Worm (Caenorhabditis elegans): ENCODE measurements around the gene C37E2.3.

The C37E2.3 gene

DNA sequence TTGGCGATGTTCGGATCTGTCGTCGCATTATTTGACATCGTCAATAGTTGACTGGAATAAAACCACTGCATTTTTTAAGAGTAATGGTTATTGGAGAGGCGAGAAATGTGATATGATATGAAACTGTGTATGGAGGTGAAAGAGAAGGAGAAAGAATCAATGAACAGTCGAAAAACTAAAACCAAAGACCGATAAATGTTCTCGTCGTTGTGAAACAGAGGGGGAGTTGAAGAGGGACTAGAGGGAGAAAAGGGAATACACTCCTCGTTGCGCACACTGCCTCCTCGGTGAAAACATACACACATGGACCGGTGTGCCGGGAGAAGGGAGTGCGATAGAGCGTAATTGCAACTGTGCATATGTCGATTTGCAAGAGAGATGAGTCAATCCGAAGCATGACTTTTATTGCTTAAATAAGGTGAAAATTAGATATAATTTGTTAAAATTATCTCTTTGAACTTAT is 10.7 kb upstream of the C37E2.3 start, which contains the start of gene sym-4 (continued):
- TF ChIP-seq C17E4.6 (GFP tag; IDR thresholded peaks at IDR 0.05), result no peak
- TF ChIP-seq aptf-2 (GFP tag; conservative IDR thresholded peaks at IDR 0.05), result no peak
- no peak for TF ChIP-seq F49E8.2 (tag; optimal IDR thresholded peaks at IDR 0.05; ENCODE audit: insufficient read depth)
- TF ChIP-seq B0019.2 (GFP tag; conservative IDR thresholded peaks at IDR 0.05), result no peak
- TF ChIP-seq snpc-1.3 (tag; optimal IDR thresholded peaks at IDR 0.05; ENCODE audit: insufficient read depth), result no peak
- TF ChIP-seq ZK185.1 (tag; optimal IDR thresholded peaks at IDR 0.05; ENCODE audit: poor library complexity, severe bottlenecking), result peak; percentile 67
- peak; percentile 86; the same call in 1 of the 2 replicates for TF ChIP-seq nfyb-1 (GFP tag; IDR thresholded peaks at IDR 0.05)
- TF ChIP-seq chd-7 (tag; optimal IDR thresholded peaks at IDR 0.05), result peak; percentile 77
- TF ChIP-seq cebp-2 (GFP tag; IDR thresholded peaks at IDR 0.05), result no peak
- no peak for TF ChIP-seq hlh-12 (tag; optimal IDR thresholded peaks at IDR 0.05)
- TF ChIP-seq ztf-28 (GFP tag; IDR thresholded peaks at IDR 0.05), result no peak
- no peak for TF ChIP-seq ceh-79 (tag; optimal IDR thresholded peaks at IDR 0.05)
- TF ChIP-seq hrde-1 (tag; optimal IDR thresholded peaks at IDR 0.05; ENCODE audit: borderline replicate concordance), result no peak
- TF ChIP-seq repo-1 (tag; optimal IDR thresholded peaks at IDR 0.05), result peak; percentile 54
- no peak for TF ChIP-seq Y79H2A.3 (GFP tag; conservative IDR thresholded peaks at IDR 0.05)
- no peak for TF ChIP-seq nfya-1 (tag; optimal IDR thresholded peaks at IDR 0.05; ENCODE audit: borderline replicate concordance, insufficient read depth)
- TF ChIP-seq hlh-26 (GFP tag; conservative IDR thresholded peaks at IDR 0.05), result no peak
- peak; percentile 24 for TF ChIP-seq tlf-1 (GFP tag; optimal IDR thresholded peaks at IDR 0.05)
- TF ChIP-seq athp-1 (tag; optimal IDR thresholded peaks at IDR 0.05), result peak; percentile 82
- TF ChIP-seq hsf-1 (GFP tag; IDR thresholded peaks at IDR 0.05), result no peak
- TF ChIP-seq Y53G8AR.9 (GFP tag; conservative IDR thresholded peaks at IDR 0.05), result peak; percentile 82; the same call in 1 of the 2 replicates
- TF ChIP-seq dox-1 (GFP tag; IDR thresholded peaks at IDR 0.05), result peak; percentile 95
- peak; percentile 69 for TF ChIP-seq somi-1 (GFP tag; optimal IDR thresholded peaks at IDR 0.05)
- TF ChIP-seq ceh-100 (GFP tag; IDR thresholded peaks at IDR 0.05), result no peak
- TF ChIP-seq snpc-3.4 (tag; optimal IDR thresholded peaks at IDR 0.05), result no peak
- peak; percentile 54 for TF ChIP-seq rcor-1 (GFP tag; IDR thresholded peaks at IDR 0.05)
- no peak for TF ChIP-seq F37B4.10 (GFP tag; IDR thresholded peaks at IDR 0.05)
- TF ChIP-seq D2030.7 (GFP tag; IDR thresholded peaks at IDR 0.05), result no peak
- TF ChIP-seq lsl-1 (GFP tag; optimal IDR thresholded peaks at IDR 0.05), result no peak
- no peak for TF ChIP-seq F57C9.4 (tag; optimal IDR thresholded peaks at IDR 0.05)
- TF ChIP-seq F55B11.4 (tag; optimal IDR thresholded peaks at IDR 0.05; ENCODE audit: borderline replicate concordance, insufficient read depth), result no peak
- no peak for TF ChIP-seq mes-4 (tag; optimal IDR thresholded peaks at IDR 0.05)
- peak; percentile 89 for TF ChIP-seq zfh-2 (GFP tag; conservative IDR thresholded peaks at IDR 0.05)
- TF ChIP-seq ccch-3 (GFP tag; optimal IDR thresholded peaks at IDR 0.05), result no peak
- peak; percentile 100 for TF ChIP-seq nhr-80 (tag; optimal IDR thresholded peaks at IDR 0.05)
- TF ChIP-seq dpl-1 (GFP tag; optimal IDR thresholded peaks at IDR 0.05), result no peak
- peak; percentile 74 for TF ChIP-seq lir-1 (GFP tag; conservative IDR thresholded peaks at IDR 0.05)

DNA sequence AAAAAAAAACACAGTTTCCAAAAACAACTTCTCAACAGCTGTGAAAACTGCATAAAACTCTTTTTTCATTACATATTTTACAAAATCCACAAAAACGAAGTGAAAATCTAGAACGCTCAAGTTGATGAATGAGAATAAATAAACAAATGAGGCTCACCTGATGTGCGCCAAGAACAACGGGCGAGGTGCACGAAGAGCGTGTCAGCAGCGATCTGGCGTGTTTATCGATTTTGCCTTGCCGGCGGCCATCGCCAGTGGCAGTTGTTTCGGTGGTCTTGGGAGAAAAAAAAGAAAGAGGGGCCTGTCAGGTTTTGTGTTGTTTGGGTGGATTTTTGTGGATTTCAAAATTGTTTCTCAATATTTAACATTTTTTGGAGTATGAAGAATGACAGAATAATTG is 6.4 kb upstream of the C37E2.3 start, which contains the start of gene idhb-1:
Gene idhb-1, minus strand, starts transcription at position 214 of the 400 bp plus-strand sequence.
- TF ChIP-seq ZK185.1 (tag; optimal IDR thresholded peaks at IDR 0.05; ENCODE audit: poor library complexity, severe bottlenecking), result peak; percentile 1
- TF ChIP-seq snpc-4 (GFP tag; optimal IDR thresholded peaks at IDR 0.05), result no peak
- TF ChIP-seq snpc-4 (tag; optimal IDR thresholded peaks at IDR 0.05), result peak in 2 of 4 experiments; percentile 24 to 52
- TF ChIP-seq ztf-18 (tag; optimal IDR thresholded peaks at IDR 0.05), result peak; percentile 93
- no peak for TF ChIP-seq somi-1 (GFP tag; optimal IDR thresholded peaks at IDR 0.05)
- no peak for TF ChIP-seq lin-26 (GFP tag; IDR thresholded peaks at IDR 0.05)
- TF ChIP-seq let-607 (tag; optimal IDR thresholded peaks at IDR 0.05), result peak in 1 of 2 experiments; percentile 15
- 0 out of 2 replicates have a peak, but pooled peaks have one; percentile 51 for TF ChIP-seq let-526 (GFP tag; IDR thresholded peaks at IDR 0.05)
- no peak for TF ChIP-seq T26A5.8 (tag; optimal IDR thresholded peaks at IDR 0.05)
- peak; percentile 30 for TF ChIP-seq pha-4 (tag; optimal IDR thresholded peaks at IDR 0.05)
- TF ChIP-seq fkh-3 (tag; optimal IDR thresholded peaks at IDR 0.05), result no peak
- peak; percentile 43; the same call in 1 of the 2 replicates for TF ChIP-seq K11D2.4 (GFP tag; IDR thresholded peaks at IDR 0.05)
- peak; percentile 65 for TF ChIP-seq lin-40 (tag; optimal IDR thresholded peaks at IDR 0.05)

Measured in whole organism, young adult.